Worm (Caenorhabditis elegans): ENCODE data around the gene F54F7.6.

Gene F54F7.6

DNA sequence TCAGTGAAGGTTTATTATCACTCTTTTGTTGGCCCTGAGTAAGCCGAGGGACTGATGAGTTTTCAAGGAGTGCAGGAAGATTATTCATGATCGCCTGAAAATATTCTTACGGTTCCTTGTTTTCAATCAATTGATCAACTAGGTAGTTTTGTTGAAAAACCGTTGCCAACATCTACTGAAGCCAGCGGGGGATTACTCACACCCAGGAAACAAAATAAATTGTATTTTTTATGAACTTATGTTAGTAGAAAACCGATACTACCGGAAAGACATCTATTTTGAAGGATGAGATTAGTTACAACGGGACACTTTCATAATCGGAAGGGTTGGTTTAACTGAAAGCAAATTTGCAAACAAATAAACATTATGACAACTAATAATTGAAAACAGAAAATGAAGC is 12.9 kb downstream of the F54F7.6 start, which contains the start of gene Y62H9A.2:
Gene Y62H9A.2, minus strand, starts transcription at position 101 of the 400 bp plus-strand sequence.
- no peak for TF ChIP-seq unc-39 (tag; optimal IDR thresholded peaks at IDR 0.05)
- no peak for TF ChIP-seq tbx-2 (tag; optimal IDR thresholded peaks at IDR 0.05)
- no peak for TF ChIP-seq ceh-9 (tag; optimal IDR thresholded peaks at IDR 0.05)
- no peak for TF ChIP-seq egl-27 (tag; optimal IDR thresholded peaks at IDR 0.05)
- no peak for TF ChIP-seq lin-15B (tag; optimal IDR thresholded peaks at IDR 0.05)
- TF ChIP-seq ceh-28 (tag; optimal IDR thresholded peaks at IDR 0.05): no peak
- TF ChIP-seq nhr-23 (tag; optimal IDR thresholded peaks at IDR 0.05): no peak
- no peak for TF ChIP-seq eor-1 (tag; optimal IDR thresholded peaks at IDR 0.05)
- TF ChIP-seq ztf-11 (tag; optimal IDR thresholded peaks at IDR 0.05): no peak
- TF ChIP-seq nhr-237 (tag; optimal IDR thresholded peaks at IDR 0.05): no peak
- no peak for TF ChIP-seq unc-62 (GFP tag; optimal IDR thresholded peaks at IDR 0.05)

DNA sequence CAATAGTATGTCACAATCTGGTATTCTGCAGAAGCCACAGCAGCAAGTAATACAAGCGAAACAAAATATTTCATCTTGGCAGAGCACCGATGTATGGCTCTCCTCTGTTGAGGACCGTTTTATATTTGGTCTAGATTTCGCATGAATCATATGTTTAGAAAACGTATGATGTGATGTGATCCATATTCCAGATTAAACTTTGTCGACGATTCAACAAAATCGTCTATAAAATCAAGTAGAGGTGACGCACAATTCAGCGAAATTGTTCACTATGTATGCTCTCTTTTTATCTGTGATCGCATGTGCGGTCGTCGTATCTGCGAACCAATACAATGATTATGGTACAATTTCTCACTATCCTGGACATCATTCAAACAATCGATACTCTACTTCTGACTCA is 14.7 kb downstream of the F54F7.6 start, which contains the start of the genes Y62H9A.3 and Y62H9A.4:
Gene Y62H9A.3, minus strand, starts transcription at position 101 of the 400 bp plus-strand sequence.
Gene Y62H9A.4, plus strand, starts transcription at position 256 of the 400 bp plus-strand sequence.
- TF ChIP-seq ceh-16 (tag; optimal IDR thresholded peaks at IDR 0.05): no peak
- TF ChIP-seq nfya-1 (tag; optimal IDR thresholded peaks at IDR 0.05; ENCODE audit: insufficient read depth): no peak
- no peak for TF ChIP-seq nhr-23 (tag; optimal IDR thresholded peaks at IDR 0.05)
- TF ChIP-seq egl-5 (tag; optimal IDR thresholded peaks at IDR 0.05): no peak
- no peak for TF ChIP-seq lin-39 (tag; optimal IDR thresholded peaks at IDR 0.05)
- no peak for TF ChIP-seq skn-1 (tag; optimal IDR thresholded peaks at IDR 0.05)
- TF ChIP-seq lin-15B (tag; optimal IDR thresholded peaks at IDR 0.05): no peak
- no peak for TF ChIP-seq ceh-28 (tag; optimal IDR thresholded peaks at IDR 0.05)
- TF ChIP-seq fkh-2 (tag; optimal IDR thresholded peaks at IDR 0.05): no peak
- no peak for TF ChIP-seq nhr-237 (tag; optimal IDR thresholded peaks at IDR 0.05)
- no peak for TF ChIP-seq zag-1 (tag; optimal IDR thresholded peaks at IDR 0.05)
- no peak for TF ChIP-seq unc-62 (GFP tag; optimal IDR thresholded peaks at IDR 0.05)
- no peak for TF ChIP-seq ztf-4 (tag; optimal IDR thresholded peaks at IDR 0.05)
- TF ChIP-seq nhr-12 (tag; optimal IDR thresholded peaks at IDR 0.05): no peak
- TF ChIP-seq nhr-25 (tag; optimal IDR thresholded peaks at IDR 0.05): no peak
- TF ChIP-seq elt-2 (tag; optimal IDR thresholded peaks at IDR 0.05): no peak
- no peak for TF ChIP-seq nhr-28 (tag; optimal IDR thresholded peaks at IDR 0.05)
- no peak for TF ChIP-seq ceh-82 (tag; optimal IDR thresholded peaks at IDR 0.05)

- TF ChIP-seq elt-3 (tag; optimal IDR thresholded peaks at IDR 0.05) (no peak), skn-1 (tag; optimal IDR thresholded peaks at IDR 0.05) (no peak), nhr-28 (tag; optimal IDR thresholded peaks at IDR 0.05) (no peak)
Measured at ce11 chrX:11882800-11883199, 17.6 kb downstream of the F54F7.6 start, which contains the start of the genes Y62H9A.5 and ule-5. Gene Y62H9A.5 (minus strand): TSS chrX:11882900. Gene ule-5 (plus strand): TSS chrX:11883127.

DNA sequence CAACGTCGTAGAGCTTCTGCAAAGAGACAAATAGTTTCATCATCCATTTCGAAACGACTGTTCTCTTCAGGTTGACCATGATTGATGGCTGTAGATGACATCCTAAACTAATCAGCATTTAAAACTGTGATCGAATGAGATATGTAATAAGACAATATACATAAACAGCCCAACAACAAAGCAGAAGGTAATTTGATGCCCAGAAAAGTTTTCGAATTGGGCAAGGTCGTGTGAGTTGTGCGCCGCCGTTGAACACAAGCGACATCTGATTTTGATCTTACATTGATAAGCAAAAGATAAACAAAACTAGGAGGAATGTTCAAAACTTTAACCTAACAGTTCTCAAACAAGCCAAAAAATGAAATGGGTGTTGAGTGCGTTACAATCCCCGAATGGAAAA is 20.4 kb downstream of the F54F7.6 start, which contains the start of gene Y62H9A.7:
Gene Y62H9A.7, minus strand, starts transcription at position 101 of the 400 bp plus-strand sequence.
- TF ChIP-seq jun-1 (tag; optimal IDR thresholded peaks at IDR 0.05): no peak
- no peak for TF ChIP-seq ztf-11 (tag; optimal IDR thresholded peaks at IDR 0.05)
- no peak for TF ChIP-seq ceh-28 (tag; optimal IDR thresholded peaks at IDR 0.05)
- no peak for TF ChIP-seq ZK546.5 (tag; optimal IDR thresholded peaks at IDR 0.05)
- TF ChIP-seq elt-3 (tag; optimal IDR thresholded peaks at IDR 0.05): no peak
- no peak for TF ChIP-seq unc-39 (tag; optimal IDR thresholded peaks at IDR 0.05)
- no peak for TF ChIP-seq ceh-9 (tag; optimal IDR thresholded peaks at IDR 0.05)
- TF ChIP-seq fkh-2 (tag; optimal IDR thresholded peaks at IDR 0.05): no peak
- TF ChIP-seq ztf-4 (tag; optimal IDR thresholded peaks at IDR 0.05): no peak
- no peak for TF ChIP-seq mdl-1 (tag; optimal IDR thresholded peaks at IDR 0.05)

- TF ChIP-seq snpc-4 (tag; optimal IDR thresholded peaks at IDR 0.05): no peak
- no peak for TF ChIP-seq lsy-12 (tag; optimal IDR thresholded peaks at IDR 0.05)
- TF ChIP-seq fkh-10 (GFP tag; optimal IDR thresholded peaks at IDR 0.05): no peak
- TF ChIP-seq pqm-1 (tag; optimal IDR thresholded peaks at IDR 0.05): no peak
- TF ChIP-seq ceh-28 (tag; optimal IDR thresholded peaks at IDR 0.05): no peak
- TF ChIP-seq nfya-1 (tag; optimal IDR thresholded peaks at IDR 0.05; ENCODE audit: insufficient read depth): no peak
- no peak for TF ChIP-seq ztf-4 (tag; optimal IDR thresholded peaks at IDR 0.05)
- no peak for TF ChIP-seq egl-27 (tag; optimal IDR thresholded peaks at IDR 0.05)
- TF ChIP-seq ceh-82 (tag; optimal IDR thresholded peaks at IDR 0.05): no peak
- TF ChIP-seq nhr-237 (tag; optimal IDR thresholded peaks at IDR 0.05): no peak
Measured at ce11 chrX:11892328-11892727, 27.1 kb downstream of the F54F7.6 start, which contains the start of gene Y62H9A.8. Gene Y62H9A.8 (minus strand): TSS chrX:11892428.
